Fruit fly (Drosophila melanogaster) whole organism, pupa: ENCODE data around the gene CG7492.
A peak's percentile ranks its signal among the peaks of the same experiment; 100 is the strongest.

Experiments
- CG10348 ChIP-seq: fragments of 200-800 bp; sonication (Bioruptor generic); IDR thresholded peaks from 2 replicates; pipeline ENCODE4 v1.3.6; 2022; ENCODE audit warnings: missing biosample characterization, missing genetic modification characterization
- CG12605 ChIP-seq: fragments of 200-800 bp; sonication (Bioruptor generic); IDR thresholded peaks from 2 replicates; pipeline ENCODE4 v1.3.6; 2022; ENCODE audit warnings: missing biosample characterization, missing genetic modification characterization
- CG13204 ChIP-seq: fragments of 200-800 bp; sonication (Bioruptor generic); optimal IDR thresholded peaks from 2 replicates; lab custom pipeline; 2018; ENCODE audit warnings: missing biosample characterization, mild to moderate bottlenecking, missing genetic modification characterization, moderate library complexity
- CG14655 ChIP-seq: fragments of 200-800 bp; sonication (Bioruptor generic); optimal IDR thresholded peaks from 3 replicates; lab custom pipeline; 2017; ENCODE audit warnings: mild to moderate bottlenecking, missing biosample characterization, missing genetic modification reagents, missing genetic modification characterization
- CG15710 ChIP-seq: fragments of 200-800 bp; sonication (Bioruptor generic); optimal IDR thresholded peaks from 2 replicates; lab custom pipeline; 2018; ENCODE audit warnings: missing biosample characterization, mild to moderate bottlenecking, missing genetic modification characterization, moderate library complexity
- CG17806 ChIP-seq: fragments of 200-800 bp; sonication (Bioruptor generic); optimal IDR thresholded peaks from 2 replicates; lab custom pipeline; 2018; ENCODE audit warnings: missing biosample characterization, mild to moderate bottlenecking, missing genetic modification characterization, moderate library complexity
- CG32121 ChIP-seq: fragments of 200-800 bp; sonication (Bioruptor generic); IDR thresholded peaks from 2 replicates; pipeline ENCODE4 v1.3.6; 2022; ENCODE audit warnings: missing biosample characterization, missing genetic modification characterization
- CG34367 ChIP-seq: fragments of 200-800 bp; sonication (Bioruptor generic); optimal IDR thresholded peaks from 2 replicates; lab custom pipeline; 2018; ENCODE audit warnings: missing biosample characterization, mild to moderate bottlenecking, missing genetic modification characterization
- CG4496 ChIP-seq: fragments of 200-800 bp; sonication (Bioruptor generic); IDR thresholded peaks from 3 replicates; pipeline ENCODE4 v1.3.6; 2022; ENCODE audit warnings: missing biosample characterization, missing genetic modification characterization
- CG8159 ChIP-seq: fragments of 200-800 bp; sonication (Bioruptor generic); optimal IDR thresholded peaks from 3 replicates; lab custom pipeline; 2018; ENCODE audit warnings: missing biosample characterization, mild to moderate bottlenecking, missing genetic modification characterization, moderate library complexity
- CG8301 ChIP-seq: fragments of 200-800 bp; sonication (Bioruptor generic); optimal IDR thresholded peaks from 2 replicates; lab custom pipeline; 2018; ENCODE audit warnings: missing biosample characterization, mild to moderate bottlenecking, missing genetic modification characterization
- CG9948 ChIP-seq: fragments of 200-800 bp; sonication (Bioruptor generic); optimal IDR thresholded peaks from 2 replicates; lab custom pipeline; 2018; ENCODE audit warnings: missing biosample characterization, mild to moderate bottlenecking, missing genetic modification characterization, moderate library complexity
- D1 ChIP-seq: fragments of 200-800 bp; sonication (Bioruptor generic); optimal IDR thresholded peaks from 2 replicates; lab custom pipeline; 2018; ENCODE audit warnings: missing biosample characterization, mild to moderate bottlenecking, missing genetic modification characterization, moderate library complexity
- EcR ChIP-seq: fragments of 200-800 bp; sonication (Bioruptor generic); optimal IDR thresholded peaks from 3 replicates; lab custom pipeline; 2019; ENCODE audit warnings: missing biosample characterization, missing genetic modification characterization, mild to moderate bottlenecking, moderate library complexity, missing genetic modification reagents
- Ets98B ChIP-seq: fragments of 200-800 bp; sonication (Bioruptor generic); IDR thresholded peaks from 2 replicates; pipeline ENCODE4 v1.3.6; 2022; ENCODE audit warnings: missing biosample characterization, missing genetic modification characterization
- Pif1A ChIP-seq: fragments of 200-800 bp; sonication (Bioruptor generic); optimal IDR thresholded peaks from 3 replicates; lab custom pipeline; 2016; ENCODE audit warnings: missing biosample characterization, missing genetic modification characterization
- Pif1B ChIP-seq: fragments of 200-800 bp; sonication (Bioruptor generic); optimal IDR thresholded peaks from 3 replicates; lab custom pipeline; 2016; ENCODE audit warnings: missing biosample characterization, missing genetic modification characterization
- Snoo ChIP-seq: fragments of 200-800 bp; sonication (Bioruptor generic); optimal IDR thresholded peaks from 3 replicates; lab custom pipeline; 2017; ENCODE audit warnings: missing biosample characterization, mild to moderate bottlenecking, missing genetic modification characterization, inconsistent platforms
- fd96Ca ChIP-seq: fragments of 200-800 bp; sonication (Bioruptor generic); IDR thresholded peaks from 3 replicates; pipeline ENCODE4 v1.3.6; 2022; ENCODE audit warnings: missing biosample characterization, missing genetic modification characterization
- gl ChIP-seq: fragments of 200-800 bp; sonication (Bioruptor generic); optimal IDR thresholded peaks from 2 replicates; lab custom pipeline; 2018; ENCODE audit warnings: missing biosample characterization, mild to moderate bottlenecking, missing genetic modification characterization
- rn ChIP-seq: fragments of 200-800 bp; sonication (Bioruptor generic); IDR thresholded peaks from 2 replicates; pipeline ENCODE4 v1.3.6; 2022; ENCODE audit warnings: missing biosample characterization, missing genetic modification characterization

The CG7492 gene

DNA sequence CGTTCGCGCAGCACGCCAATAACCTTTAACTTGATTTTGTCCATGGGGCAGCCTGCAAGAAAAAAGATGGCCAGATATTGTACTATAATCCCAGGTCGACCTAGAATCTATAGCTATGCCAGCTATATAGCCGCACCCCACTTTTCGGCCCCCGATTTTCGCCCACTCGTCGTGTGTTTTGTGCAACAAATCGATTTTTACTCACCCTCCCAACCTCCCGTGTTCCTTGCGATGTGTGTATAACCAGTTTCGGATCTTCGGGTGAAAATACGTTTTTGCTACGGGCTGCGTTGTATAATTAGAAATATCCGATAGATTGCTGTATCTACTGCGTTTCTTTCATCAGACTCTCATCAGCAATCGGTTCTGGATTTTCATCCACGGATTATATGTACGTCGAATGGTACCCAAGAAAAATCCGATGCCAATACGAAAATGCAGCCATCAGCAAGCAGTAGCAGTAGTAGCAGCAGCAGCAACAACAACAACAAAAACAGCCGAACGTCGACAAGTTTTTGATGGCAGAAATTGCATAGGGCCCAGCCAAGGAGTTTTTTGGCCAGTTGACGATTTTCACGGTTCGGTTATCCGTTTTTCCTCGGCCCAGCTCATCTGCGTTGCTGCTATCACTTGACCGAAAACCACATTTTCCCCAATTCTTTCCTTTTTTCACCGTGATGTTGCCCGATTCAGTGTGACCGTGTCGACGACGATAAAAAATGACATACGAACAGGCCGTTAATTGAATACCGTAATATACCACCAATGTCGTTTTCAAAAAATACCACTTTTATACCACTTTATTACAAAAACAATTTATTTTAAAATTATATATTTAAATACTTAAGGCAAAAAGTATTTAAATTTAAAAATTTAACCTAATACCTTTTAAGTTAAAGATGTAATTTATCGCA, at the start of gene CG7492:
CG7492 (minus strand) TSS at position 705 of the 914 bp plus-strand sequence.
- TF ChIP-seq CG17806 (tag; lab: Kevin White, UChicago) (no peak), Ets98B (GFP tag; lab: Robert Waterston, UW) (no peak)

DNA sequence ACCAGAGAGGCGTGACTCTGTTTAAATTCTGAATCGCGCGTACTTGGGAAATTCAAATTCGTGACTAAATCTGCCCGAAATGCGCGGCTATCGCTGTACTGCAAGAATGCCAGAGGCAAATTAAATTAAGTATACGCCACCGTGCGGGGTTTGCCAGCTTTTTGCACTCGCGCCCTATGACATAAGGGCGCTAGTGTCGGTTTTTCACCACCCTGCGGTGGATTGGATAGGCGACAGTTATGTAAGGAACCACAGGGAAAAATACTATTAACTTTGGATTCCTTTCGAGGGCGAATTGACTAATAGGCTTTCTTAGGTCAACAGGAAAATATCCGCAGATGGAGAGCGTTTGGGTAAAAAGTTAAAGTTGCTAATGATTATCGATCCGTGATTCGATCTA, 41.0 kb upstream of the CG7492 start, which contains the start of gene CG44195:
CG44195 (minus strand) TSS at position 101 of the 400 bp plus-strand sequence.
- no peak for TF ChIP-seq rn
- TF ChIP-seq Pif1A (GFP tag; lab: Kevin White, UChicago) = no peak
- no peak for TF ChIP-seq CG4496 (GFP tag; lab: Robert Waterston, UW)
- no peak for TF ChIP-seq gl (tag; lab: Kevin White, UChicago)

DNA sequence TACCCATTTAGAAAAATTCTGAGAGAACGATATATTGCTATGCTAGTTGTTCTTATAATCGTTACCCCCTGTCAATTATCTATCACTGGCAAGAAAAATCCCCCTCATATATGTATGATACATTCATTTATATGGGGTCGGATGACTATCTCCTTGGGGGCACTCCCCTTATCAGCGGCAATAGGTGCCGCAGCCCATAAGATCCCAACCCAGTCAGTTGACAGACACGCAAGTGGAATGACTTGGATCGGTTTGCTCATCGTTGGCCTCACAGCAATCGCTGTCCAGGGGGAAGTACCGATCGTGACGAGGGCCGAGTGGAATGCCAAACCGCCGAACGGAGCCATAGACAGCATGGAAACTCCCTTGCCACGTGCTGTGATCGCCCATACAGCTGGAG, 3.6 kb downstream of the CG7492 start, which contains the start of gene PGRP-SD:
PGRP-SD (plus strand) TSS at position 213 of the 400 bp plus-strand sequence.
- TF ChIP-seq CG32121 (GFP tag; lab: Robert Waterston, UW) (no peak), Ets98B (GFP tag; lab: Robert Waterston, UW) (no peak), CG8159 (tag; lab: Kevin White, UChicago) (no peak), rn (no peak)
- TF ChIP-seq, all 21 proteins: peak for 0

DNA sequence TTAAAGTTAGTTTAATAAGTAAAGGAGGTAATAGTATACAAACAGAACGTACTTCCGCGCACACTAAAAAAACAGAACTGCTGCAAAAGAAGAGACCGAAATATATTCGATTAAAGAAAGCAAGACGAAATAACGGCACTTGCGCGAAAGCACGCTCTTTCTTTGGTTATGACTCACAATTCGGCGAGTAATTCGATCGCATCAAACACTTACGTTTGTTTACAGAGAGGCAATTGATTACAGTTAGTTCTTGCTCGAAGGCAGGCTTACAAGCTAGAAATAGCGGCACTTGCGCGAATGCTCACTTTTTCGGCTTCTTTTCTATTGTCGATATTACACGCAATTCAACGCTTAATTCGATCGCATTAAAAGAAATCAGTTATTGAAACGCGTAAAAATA, 4.3 kb downstream of the CG7492 start, which contains the start of gene CG32373:
CG32373 (plus strand) TSS at position 301 of the 400 bp plus-strand sequence.
- TF ChIP-seq CG9948 (tag; lab: Kevin White, UChicago) (no peak), CG34367 (tag; lab: Kevin White, UChicago) (no peak), CG10348 (GFP tag; lab: Robert Waterston, UW) (no peak), Pif1B (GFP tag; lab: Kevin White, UChicago) (no peak), Pif1A (GFP tag; lab: Kevin White, UChicago) (no peak), gl (tag; lab: Kevin White, UChicago) (no peak), CG4496 (GFP tag; lab: Robert Waterston, UW) (no peak), Snoo (tag; lab: Kevin White, UChicago) (no peak), rn (no peak), fd96Ca (no peak), D1 (no peak), CG14655 (GFP tag; lab: Kevin White, UChicago) (no peak), Ets98B (GFP tag; lab: Robert Waterston, UW) (no peak), CG8301 (tag; lab: Kevin White, UChicago) (no peak), CG13204 (GFP tag; lab: Kevin White, UChicago) (no peak)

DNA sequence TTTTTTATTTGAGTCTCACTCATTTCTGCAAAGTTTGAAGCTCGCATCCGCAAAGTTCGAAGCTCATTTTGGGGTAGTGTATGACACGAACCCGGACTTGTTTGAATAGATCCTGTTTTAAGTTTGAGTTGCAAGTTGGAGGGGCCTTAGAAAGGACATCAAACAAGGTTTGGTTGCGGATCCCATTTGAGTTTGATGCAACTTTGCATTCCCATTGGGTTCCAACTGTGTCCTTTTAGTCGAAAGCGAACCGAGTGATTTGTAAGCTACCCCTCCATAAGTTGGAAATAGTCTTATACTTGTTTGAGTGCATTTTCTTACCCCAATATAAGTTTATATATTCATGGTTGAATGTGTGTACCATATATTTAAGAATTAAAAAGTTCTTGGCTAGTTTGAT, 11.0 kb downstream of the CG7492 start:
- TF ChIP-seq CG34367 (tag; lab: Kevin White, UChicago) (no peak), Pif1A (GFP tag; lab: Kevin White, UChicago) (no peak), CG8159 (tag; lab: Kevin White, UChicago) (no peak), CG17806 (tag; lab: Kevin White, UChicago) (no peak), rn (no peak), CG12605 (GFP tag; lab: Robert Waterston, UW) (no peak), gl (tag; lab: Kevin White, UChicago) (no peak), CG14655 (GFP tag; lab: Kevin White, UChicago) (no peak), CG13204 (GFP tag; lab: Kevin White, UChicago) (no peak), CG4496 (GFP tag; lab: Robert Waterston, UW) (no peak), Ets98B (GFP tag; lab: Robert Waterston, UW) (no peak), CG9948 (tag; lab: Kevin White, UChicago) (no peak), CG15710 (no peak), EcR (no peak), CG8301 (tag; lab: Kevin White, UChicago) (no peak), fd96Ca (no peak), D1 (no peak)
- TF ChIP-seq, all 21 proteins: peak for 0

DNA sequence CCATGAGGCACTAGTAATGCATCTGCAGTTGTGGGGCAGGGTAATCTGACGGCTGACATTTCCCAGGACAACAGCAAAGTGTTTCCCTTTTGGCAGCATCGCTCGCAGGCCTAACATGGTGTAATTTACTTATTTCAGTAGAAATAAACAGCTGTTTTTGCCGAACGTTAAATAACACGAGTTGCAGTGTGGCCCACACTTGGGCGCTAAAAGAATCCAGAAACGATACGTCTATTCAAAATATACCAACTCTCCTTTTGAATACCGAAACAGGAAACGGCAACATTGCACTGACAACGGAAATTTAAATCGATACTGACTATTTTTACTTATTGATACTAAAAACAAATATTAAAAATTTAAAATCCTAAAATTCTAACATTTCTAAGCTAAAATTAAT, 13.1 kb downstream of the CG7492 start, which contains the start of gene CG7506:
CG7506 (minus strand) TSS at position 182 of the 400 bp plus-strand sequence.
- TF ChIP-seq Snoo (tag; lab: Kevin White, UChicago) (peak; percentile 2), fd96Ca (no peak)

DNA sequence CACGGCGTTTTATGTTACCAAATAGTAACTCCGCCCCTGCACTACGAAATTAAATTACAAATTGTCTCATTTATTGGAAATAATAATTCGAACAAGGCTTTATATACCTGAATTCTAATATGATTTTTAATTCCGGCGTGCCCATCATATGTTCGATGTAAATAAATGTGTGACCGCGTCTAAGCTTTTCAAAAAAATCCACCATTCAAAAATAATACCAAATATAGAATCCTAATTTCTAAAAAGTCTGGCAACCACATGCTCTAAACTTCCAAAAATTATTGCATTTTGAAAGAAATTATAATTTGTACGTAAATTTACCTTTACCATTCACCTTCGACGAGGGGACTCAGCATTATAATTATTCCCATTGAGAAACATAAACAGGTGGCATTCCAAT, 14.3 kb downstream of the CG7492 start, which contains the start of gene Urm1:
Urm1 (minus strand) TSS at position 150 of the 400 bp plus-strand sequence.
- no peak for TF ChIP-seq CG9948 (tag; lab: Kevin White, UChicago)
- TF ChIP-seq gl (tag; lab: Kevin White, UChicago) = no peak
- no peak for TF ChIP-seq CG10348 (GFP tag; lab: Robert Waterston, UW)
- TF ChIP-seq Snoo (tag; lab: Kevin White, UChicago) = no peak
- no peak for TF ChIP-seq Ets98B (GFP tag; lab: Robert Waterston, UW)
- TF ChIP-seq CG13204 (GFP tag; lab: Kevin White, UChicago) = no peak
- no peak for TF ChIP-seq EcR
- no peak for TF ChIP-seq CG14655 (GFP tag; lab: Kevin White, UChicago)
- no peak for TF ChIP-seq CG17806 (tag; lab: Kevin White, UChicago)
- TF ChIP-seq Pif1B (GFP tag; lab: Kevin White, UChicago) = no peak
- no peak for TF ChIP-seq Pif1A (GFP tag; lab: Kevin White, UChicago)
- TF ChIP-seq CG15710 = no peak
- TF ChIP-seq D1 = no peak
- TF ChIP-seq rn = no peak
- no peak for TF ChIP-seq CG4496 (GFP tag; lab: Robert Waterston, UW)
- no peak for TF ChIP-seq fd96Ca
- no peak for TF ChIP-seq CG8159 (tag; lab: Kevin White, UChicago)
- no peak for TF ChIP-seq CG8301 (tag; lab: Kevin White, UChicago)
- TF ChIP-seq CG12605 (GFP tag; lab: Robert Waterston, UW) = no peak
- no peak for TF ChIP-seq CG34367 (tag; lab: Kevin White, UChicago)
